Fruit fly (Drosophila melanogaster): ENCODE results near the gene CG1494.

DNA sequence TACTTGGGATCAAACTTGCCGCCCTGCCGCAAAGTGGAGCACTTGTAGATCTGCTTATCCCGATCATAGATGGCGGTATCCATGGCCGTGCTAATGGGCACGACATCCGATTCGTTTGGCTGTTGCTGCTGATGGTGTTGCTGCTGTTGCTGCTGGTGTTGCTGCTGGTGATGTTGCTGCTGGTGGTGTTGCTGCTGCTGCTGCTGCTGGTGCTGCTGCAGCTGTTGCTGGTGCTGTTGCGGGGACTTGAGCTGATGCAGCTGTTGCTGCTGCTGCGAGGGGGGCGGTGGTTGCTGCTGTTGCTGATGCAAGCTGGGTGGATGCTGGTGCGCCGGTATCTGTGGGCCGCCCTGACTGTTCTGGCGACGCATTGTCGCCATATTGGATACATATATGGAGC lies 48.0 kb downstream of the CG1494 start:
- TF ChIP-seq ovo (GFP tag; optimal IDR thresholded peaks at IDR 0.05) = no peak
- TF ChIP-seq Mnt (GFP tag; optimal IDR thresholded peaks at IDR 0.05) = no peak
- TF ChIP-seq bab1 (GFP tag; optimal IDR thresholded peaks at IDR 0.05) = no peak
- TF ChIP-seq CG7101 (tag; optimal IDR thresholded peaks at IDR 0.05) = no peak
- TF ChIP-seq kay (GFP tag; ENCODE audit: borderline replicate concordance) = no peak
- no peak for TF ChIP-seq cnc (optimal IDR thresholded peaks at IDR 0.05)
- TF ChIP-seq Hr96 (GFP tag; optimal IDR thresholded peaks at IDR 0.05) = no peak
- TF ChIP-seq CG7045 (GFP tag; optimal IDR thresholded peaks at IDR 0.05) = no peak
